Worm (Caenorhabditis elegans) whole organism, mixed stage, embryonic: ENCODE results near the gene che-12.

ENCODE experiments used
- blmp-1 ChIP-seq: fragments of 150-350 bp; optimal IDR thresholded peaks from 2 replicates; lab custom pipeline; 2014; ENCODE audit warnings: missing biosample characterization, missing genetic modification characterization
- ceh-83 ChIP-seq: fragments of 200-800 bp; sonication (Bioruptor generic); optimal IDR thresholded peaks from 2 replicates; lab custom pipeline; 2018; ENCODE audit warnings: mild to moderate bottlenecking, missing genetic modification characterization, missing compliant biosample characterization
- ces-1 ChIP-seq: fragments of 150-350 bp; optimal IDR thresholded peaks from 2 replicates; lab custom pipeline; 2014; ENCODE audit warnings: missing biosample characterization, missing genetic modification reagents, missing genetic modification characterization
- elt-3 ChIP-seq: fragments of 150-350 bp; optimal IDR thresholded peaks from 2 replicates; lab custom pipeline; 2014; ENCODE audit warnings: missing biosample characterization, missing genetic modification characterization
- lin-13 ChIP-seq: fragments of 150-350 bp; optimal IDR thresholded peaks from 2 replicates; lab custom pipeline; 2014; ENCODE audit warnings: missing biosample characterization, missing genetic modification characterization
- lsy-2 ChIP-seq: fragments of 150-350 bp; optimal IDR thresholded peaks from 2 replicates; lab custom pipeline; 2014; ENCODE audit warnings: missing biosample characterization, missing genetic modification characterization
- mep-1 ChIP-seq: fragments of 150-350 bp; optimal IDR thresholded peaks from 2 replicates; lab custom pipeline; 2017; ENCODE audit warnings: missing biosample characterization, missing genetic modification reagents, missing genetic modification characterization, inconsistent platforms
- nhr-76 ChIP-seq: sonication (generic microtip); optimal IDR thresholded peaks from 2 replicates; lab custom pipeline; 2017; ENCODE audit warnings: missing biosample characterization, missing genetic modification characterization
- snpc-4 ChIP-seq: fragments of 150-350 bp; optimal IDR thresholded peaks from 2 replicates; lab custom pipeline; 2014; ENCODE audit warnings: missing biosample characterization, missing genetic modification characterization
- sptf-1 ChIP-seq: sonication (generic microtip); optimal IDR thresholded peaks from 2 replicates; lab custom pipeline; 2017; ENCODE audit warnings: mild to moderate bottlenecking, missing genetic modification characterization, moderate library complexity, missing compliant biosample characterization
- ztf-11 ChIP-seq: fragments of 150-350 bp; optimal IDR thresholded peaks from 2 replicates; lab custom pipeline; 2014; ENCODE audit warnings: missing biosample characterization, missing genetic modification characterization

DNA sequence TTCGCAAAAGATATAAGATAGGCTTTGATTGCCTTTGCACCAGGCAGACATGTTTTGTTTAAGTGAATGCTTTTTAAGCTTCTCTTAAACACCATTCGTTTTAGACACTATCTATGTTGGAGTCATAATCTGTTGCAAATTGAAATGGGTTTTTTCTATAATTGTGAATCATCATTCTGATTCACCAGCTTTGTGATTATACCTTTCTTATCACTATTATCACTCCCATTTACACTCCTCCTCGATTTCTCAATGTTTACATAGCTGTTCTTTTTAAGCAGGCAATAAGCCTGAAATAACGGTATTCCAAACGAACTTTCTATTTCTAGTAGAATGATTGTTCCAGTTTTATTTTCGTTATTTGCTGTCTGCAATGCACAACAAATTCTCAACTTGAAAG is 10.1 kb downstream of the che-12 start, which contains the start of gene B0024.4:
- TF ChIP-seq ceh-83 (no peak), blmp-1 (tag; lab: Kevin White, UChicago) (no peak), ces-1 (GFP tag; lab: Kevin White, UChicago) (no peak), lin-13 (no peak), sptf-1 (no peak), ztf-11 (tag; lab: Kevin White, UChicago) (no peak), elt-3 (tag; lab: Kevin White, UChicago) (no peak), snpc-4 (tag; lab: Kevin White, UChicago) (no peak), lsy-2 (no peak), mep-1 (tag; lab: Kevin White, UChicago) (no peak), nhr-76 (tag; lab: Kevin White, UChicago) (no peak)
